Fruit fly (Drosophila melanogaster): ENCODE data around the gene Timp.

The Timp gene

DNA sequence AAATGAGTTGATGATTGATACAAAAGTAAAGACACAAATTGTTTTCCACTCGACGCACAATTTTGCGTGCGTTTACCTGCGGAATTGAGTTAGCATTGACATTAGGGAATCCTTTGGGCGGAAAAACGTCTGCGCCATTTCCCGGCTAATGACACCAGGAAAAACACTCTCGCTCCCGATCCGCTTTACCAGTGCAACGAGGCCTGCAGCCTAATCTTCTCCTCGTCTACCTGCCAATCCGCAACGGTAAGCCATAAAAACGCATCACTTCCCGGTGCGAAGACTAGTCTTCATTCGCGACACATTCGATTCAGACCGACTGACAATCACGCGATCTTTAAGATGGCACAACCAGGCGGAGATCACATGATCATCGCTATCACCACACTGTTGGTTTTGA is 9.6 kb upstream of the Timp start, which contains the start of gene CG12420 (continued):
- TF ChIP-seq CG12769 (tag; optimal IDR thresholded peaks at IDR 0.05): no peak

DNA sequence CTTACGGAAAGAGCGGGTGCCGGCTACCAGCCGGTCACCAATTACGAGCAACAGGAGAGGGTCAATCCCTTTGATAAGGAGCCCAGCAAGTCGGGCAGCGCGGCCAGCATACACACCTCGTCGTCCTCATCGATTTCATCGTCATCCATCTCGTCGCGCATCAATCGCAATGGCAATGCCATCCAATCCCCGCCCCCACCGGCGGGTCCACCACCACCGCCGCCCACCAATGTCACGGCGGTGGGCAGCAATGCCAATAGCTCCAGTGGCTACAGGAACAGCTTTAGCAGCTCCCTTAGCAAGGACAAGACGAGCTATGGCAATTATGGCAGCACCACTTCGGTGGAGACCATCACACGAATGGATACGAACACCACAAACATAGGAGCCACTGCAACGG is 5.2 kb upstream of the Timp start:
- TF ChIP-seq CG11085 (GFP tag; IDR thresholded peaks at IDR 0.05) (no peak), lola (GFP tag; optimal IDR thresholded peaks at IDR 0.05) (no peak), CG30431 (GFP tag; optimal IDR thresholded peaks at IDR 0.05) (no peak), Hr39 (optimal IDR thresholded peaks at IDR 0.05) (peak; percentile 12), Dip3 (GFP tag; optimal IDR thresholded peaks at IDR 0.05) (no peak), Doc2 (GFP tag; IDR thresholded peaks at IDR 0.05) (no peak), CG13775 (GFP tag; optimal IDR thresholded peaks at IDR 0.05) (no peak)

dm6 chr3R:10213430-10213829 is 623 bp upstream of the Timp start:
- peak; percentile 63 for TF ChIP-seq NfI (GFP tag; optimal IDR thresholded peaks at IDR 0.05)
- TF ChIP-seq CG17802 (tag; optimal IDR thresholded peaks at IDR 0.05): peak; percentile 53
- peak; percentile 19 for TF ChIP-seq CG4707 (GFP tag; optimal IDR thresholded peaks at IDR 0.05)
- TF ChIP-seq CG13296 (GFP tag; optimal IDR thresholded peaks at IDR 0.05): peak; percentile 38
- TF ChIP-seq Xrp1 (GFP tag; IDR thresholded peaks at IDR 0.05): peak; percentile 82
- TF ChIP-seq CG13775 (GFP tag; optimal IDR thresholded peaks at IDR 0.05): peak; percentile 35
- peak; percentile 84 for TF ChIP-seq gem (tag; optimal IDR thresholded peaks at IDR 0.05)
- peak; percentile 61 for TF ChIP-seq HHEX (GFP tag; optimal IDR thresholded peaks at IDR 0.05)
- TF ChIP-seq wdn (GFP tag; IDR thresholded peaks at IDR 0.05): no peak
- TF ChIP-seq bsh (GFP tag; optimal IDR thresholded peaks at IDR 0.05): peak in 1 of 2 experiments; percentile 73
- TF ChIP-seq pzg (GFP tag; optimal IDR thresholded peaks at IDR 0.05): no peak
- peak; percentile 69 for TF ChIP-seq CG4730 (GFP tag; IDR thresholded peaks at IDR 0.05)
- peak; percentile 71 for TF ChIP-seq H15 (GFP tag; IDR thresholded peaks at IDR 0.05)
- peak; percentile 84 for TF ChIP-seq Ada2b (GFP tag; IDR thresholded peaks at IDR 0.05)
- TF ChIP-seq CG13287 (GFP tag; IDR thresholded peaks at IDR 0.05; ENCODE audit: partially characterized antibody): no peak
- no peak for TF ChIP-seq Dp (GFP tag; optimal IDR thresholded peaks at IDR 0.05)
- no peak for TF ChIP-seq nerfin-2 (GFP tag; IDR thresholded peaks at IDR 0.05; ENCODE audit: partially characterized antibody)
- peak; percentile 77 for TF ChIP-seq ATbp (GFP tag; optimal IDR thresholded peaks at IDR 0.05)
- 0 out of 2 replicates have a peak, but pooled peaks have one; percentile 51 for TF ChIP-seq CG4360 (GFP tag; IDR thresholded peaks at IDR 0.05)
- peak; percentile 26 for TF ChIP-seq kay (GFP tag; optimal IDR thresholded peaks at IDR 0.05)
- TF ChIP-seq Mad (GFP tag; optimal IDR thresholded peaks at IDR 0.05): no peak
- TF ChIP-seq slou (GFP tag; optimal IDR thresholded peaks at IDR 0.05): peak; percentile 6
- peak; percentile 56; the same call in 1 of the 2 replicates for TF ChIP-seq CG7372 (GFP tag; IDR thresholded peaks at IDR 0.05)
- TF ChIP-seq CG17829 (tag; optimal IDR thresholded peaks at IDR 0.05): no peak
- TF ChIP-seq salm (tag; optimal IDR thresholded peaks at IDR 0.05): peak; percentile 37
- peak; percentile 42 for TF ChIP-seq CG9437 (GFP tag; optimal IDR thresholded peaks at IDR 0.05)
- no peak for TF ChIP-seq schlank (tag; optimal IDR thresholded peaks at IDR 0.05)
- TF ChIP-seq CG12659 (GFP tag; optimal IDR thresholded peaks at IDR 0.05): peak; percentile 54
- peak; percentile 66 for TF ChIP-seq kah (GFP tag; optimal IDR thresholded peaks at IDR 0.05)
- TF ChIP-seq ase (GFP tag; IDR thresholded peaks at IDR 0.05): peak; percentile 84
- no peak for TF ChIP-seq Atf-2 (GFP tag; optimal IDR thresholded peaks at IDR 0.05)
- no peak for TF ChIP-seq CG31365 (tag; optimal IDR thresholded peaks at IDR 0.05)
- TF ChIP-seq CG18476 (GFP tag; optimal IDR thresholded peaks at IDR 0.05): peak; percentile 13
- TF ChIP-seq CG5953 (GFP tag; IDR thresholded peaks at IDR 0.05): peak; percentile 45; the same call in 1 of the 2 replicates
- peak; percentile 69 for TF ChIP-seq Sox100B (GFP tag; optimal IDR thresholded peaks at IDR 0.05)
- TF ChIP-seq Ssrp (tag; optimal IDR thresholded peaks at IDR 0.05): peak; percentile 80
- TF ChIP-seq MTF-1 (GFP tag; optimal IDR thresholded peaks at IDR 0.05; ENCODE audit: borderline replicate concordance): peak; percentile 16
- no peak for TF ChIP-seq Atf3 (GFP tag; optimal IDR thresholded peaks at IDR 0.05)
- TF ChIP-seq Hey (tag; optimal IDR thresholded peaks at IDR 0.05): no peak
